Fruit fly (Drosophila melanogaster): ENCODE results near the gene CG18577.

DNA sequence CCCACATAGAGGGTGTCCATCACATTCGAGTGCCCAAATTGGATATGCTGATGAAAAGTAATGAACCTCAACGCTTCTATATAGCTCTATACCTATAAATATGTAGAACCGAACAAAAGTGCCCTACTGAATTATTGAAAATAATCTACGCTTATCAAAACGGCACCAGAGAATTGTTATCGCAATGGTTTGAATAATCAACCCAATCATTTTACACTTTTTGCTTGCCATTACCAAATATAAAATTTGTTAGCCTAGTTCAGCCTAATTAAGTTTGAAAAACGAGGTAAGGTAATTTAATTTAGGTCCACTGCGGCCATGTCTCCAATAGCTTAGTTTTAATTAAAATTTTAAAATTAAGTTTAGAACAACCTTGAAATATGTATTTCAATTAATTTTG lies 20.1 kb upstream of the CG18577 start:
- TF ChIP-seq h (optimal IDR thresholded peaks at IDR 0.05) (no peak), psq (optimal IDR thresholded peaks at IDR 0.05) (no peak), Sin3A (optimal IDR thresholded peaks at IDR 0.05) (no peak), Myc (optimal IDR thresholded peaks at IDR 0.05) (no peak), insv (optimal IDR thresholded peaks at IDR 0.05) (no peak), ttk (optimal IDR thresholded peaks at IDR 0.05) (no peak)
